Fruit fly (Drosophila melanogaster) whole organism, embryonic: ENCODE data around the gene Arpc2.

Experiments used
- CG11695 ChIP-seq: fragments of 200-800 bp; sonication (Bioruptor generic); IDR thresholded peaks from 3 replicates; pipeline ENCODE4 v1.3.6; 2022; ENCODE audit warnings: missing biosample characterization, missing genetic modification characterization
- CG12299 ChIP-seq: fragments of 200-800 bp; sonication (Bioruptor generic); optimal IDR thresholded peaks from 2 replicates; lab custom pipeline; 2018; ENCODE audit warnings: missing biosample characterization, mild to moderate bottlenecking, missing genetic modification characterization
- CG13296 ChIP-seq: fragments of 200-800 bp; sonication (Bioruptor generic); optimal IDR thresholded peaks from 3 replicates; lab custom pipeline; 2018; ENCODE audit warnings: missing biosample characterization, mild to moderate bottlenecking, missing genetic modification characterization
- CG15269 ChIP-seq: fragments of 200-800 bp; sonication (Bioruptor generic); optimal IDR thresholded peaks from 2 replicates; lab custom pipeline; 2018; ENCODE audit warnings: missing biosample characterization, mild to moderate bottlenecking, missing genetic modification characterization, moderate library complexity
- CG1602 ChIP-seq: fragments of 200-800 bp; sonication (Bioruptor generic); optimal IDR thresholded peaks from 3 replicates; lab custom pipeline; 2016; ENCODE audit warnings: missing biosample characterization, missing genetic modification characterization
- CG17359 ChIP-seq: fragments of 200-800 bp; sonication (Bioruptor generic); optimal IDR thresholded peaks from 3 replicates; lab custom pipeline; 2018; ENCODE audit warnings: missing biosample characterization, mild to moderate bottlenecking, missing genetic modification characterization, moderate library complexity
- CG17361 ChIP-seq: fragments of 200-800 bp; sonication (Bioruptor generic); IDR thresholded peaks from 3 replicates; pipeline ENCODE4 v1.3.6; 2022; ENCODE audit warnings: missing biosample characterization, missing genetic modification characterization
- CG17829 ChIP-seq: fragments of 200-800 bp; optimal IDR thresholded peaks from 2 replicates; lab custom pipeline; 2019; ENCODE audit warnings: missing biosample characterization, mild to moderate bottlenecking, missing genetic modification characterization, moderate library complexity
- CG18619 ChIP-seq: fragments of 200-800 bp; sonication (Bioruptor generic); optimal IDR thresholded peaks from 3 replicates; lab custom pipeline; 2017; ENCODE audit warnings: missing biosample characterization, mild to moderate bottlenecking, missing genetic modification characterization
- CG2116 ChIP-seq: fragments of 200-800 bp; sonication (Bioruptor generic); optimal IDR thresholded peaks from 3 replicates; lab custom pipeline; 2018; ENCODE audit warnings: missing biosample characterization, mild to moderate bottlenecking, missing genetic modification characterization
- CG2678 ChIP-seq: fragments of 200-800 bp; sonication (Bioruptor generic); optimal IDR thresholded peaks from 3 replicates; lab custom pipeline; 2019; ENCODE audit warnings: missing biosample characterization, mild to moderate bottlenecking, missing genetic modification characterization, moderate library complexity
- CG31441 ChIP-seq: fragments of 200-800 bp; sonication (Bioruptor generic); IDR thresholded peaks from 2 replicates; pipeline ENCODE4 v1.3.6; 2022; ENCODE audit warnings: missing biosample characterization, missing genetic modification characterization
- CG32532 ChIP-seq: fragments of 200-800 bp; sonication (Bioruptor generic); IDR thresholded peaks from 2 replicates; pipeline ENCODE4 v1.3.6; 2022; ENCODE audit warnings: missing biosample characterization, missing genetic modification characterization
- CG33557 ChIP-seq: fragments of 200-800 bp; sonication (Bioruptor generic); optimal IDR thresholded peaks from 2 replicates; lab custom pipeline; 2019; ENCODE audit warnings: missing biosample characterization, mild to moderate bottlenecking, missing genetic modification characterization, moderate library complexity
- CG4328 ChIP-seq: fragments of 200-800 bp; sonication (Bioruptor generic); optimal IDR thresholded peaks from 3 replicates; lab custom pipeline; 2017; ENCODE audit warnings: missing biosample characterization, missing genetic modification reagents, missing genetic modification characterization
- CG4820 ChIP-seq: fragments of 200-800 bp; sonication (Bioruptor generic); optimal IDR thresholded peaks from 3 replicates; lab custom pipeline; 2016; ENCODE audit warnings: missing biosample characterization, missing genetic modification characterization
- CG5245 ChIP-seq: fragments of 200-800 bp; sonication (Bioruptor generic); optimal IDR thresholded peaks from 3 replicates; lab custom pipeline; 2016; ENCODE audit warnings: missing biosample characterization, missing genetic modification characterization
- CG6254 ChIP-seq: fragments of 200-800 bp; sonication (Bioruptor generic); optimal IDR thresholded peaks from 3 replicates; lab custom pipeline; 2017; ENCODE audit warnings: mild to moderate bottlenecking, missing biosample characterization, missing genetic modification reagents, missing genetic modification characterization
- CG8388 ChIP-seq: fragments of 200-800 bp; sonication (Bioruptor generic); optimal IDR thresholded peaks from 2 replicates; lab custom pipeline; 2019; ENCODE audit warnings: missing biosample characterization, mild to moderate bottlenecking, missing genetic modification characterization, moderate library complexity
- CG8478 ChIP-seq: fragments of >200 bp; optimal IDR thresholded peaks from 2 replicates; lab custom pipeline; 2018
- CG8924 ChIP-seq: fragments of 200-800 bp; optimal IDR thresholded peaks from 3 replicates; lab custom pipeline; 2019; ENCODE audit warnings: missing biosample characterization, mild to moderate bottlenecking, missing genetic modification characterization, moderate library complexity
- CG9727 ChIP-seq: fragments of 200-800 bp; sonication (Bioruptor generic); optimal IDR thresholded peaks from 3 replicates; lab custom pipeline; 2017; ENCODE audit warnings: missing biosample characterization, mild to moderate bottlenecking, missing genetic modification characterization
- CG9932 ChIP-seq: fragments of 200-800 bp; sonication (Bioruptor generic); IDR thresholded peaks from 2 replicates; pipeline ENCODE4 v1.3.6; 2022; ENCODE audit warnings: missing biosample characterization, missing genetic modification characterization
- Chrac-16 ChIP-seq: fragments of 200-800 bp; sonication (Bioruptor generic); optimal IDR thresholded peaks from 3 replicates; lab custom pipeline; 2016; ENCODE audit warnings: missing biosample characterization, missing genetic modification characterization
- D19A ChIP-seq: fragments of 200-800 bp; optimal IDR thresholded peaks from 3 replicates; lab custom pipeline; 2019; ENCODE audit warnings: missing biosample characterization, mild to moderate bottlenecking, missing genetic modification characterization, moderate library complexity
- D19B ChIP-seq: fragments of 200-800 bp; sonication (Bioruptor generic); optimal IDR thresholded peaks from 2 replicates; lab custom pipeline; 2017; ENCODE audit warnings: missing biosample characterization, mild to moderate bottlenecking, missing genetic modification characterization
- Doc2 ChIP-seq: fragments of 200-800 bp; sonication (Bioruptor generic); IDR thresholded peaks from 2 replicates; pipeline ENCODE4 v1.3.6; 2022; ENCODE audit warnings: missing biosample characterization, missing genetic modification characterization
- Gsc ChIP-seq: fragments of 200-800 bp; sonication (Bioruptor generic); IDR thresholded peaks from 2 replicates; pipeline ENCODE4 v1.3.6; 2022; ENCODE audit warnings: missing biosample characterization, missing genetic modification characterization
- Hr39 ChIP-seq: fragments of >200 bp; optimal IDR thresholded peaks from 2 replicates; lab custom pipeline; 2017
- MBD-R2 ChIP-seq: fragments of 200-800 bp; sonication (Bioruptor generic); IDR thresholded peaks from 2 replicates; pipeline ENCODE4 v1.3.6; 2022; ENCODE audit warnings: missing biosample characterization, missing genetic modification characterization
- MESR4 ChIP-seq: fragments of 200-800 bp; sonication (Bioruptor generic); optimal IDR thresholded peaks from 2 replicates; lab custom pipeline; 2018; ENCODE audit warnings: missing biosample characterization, mild to moderate bottlenecking, missing genetic modification characterization, moderate library complexity
- Med ChIP-seq: fragments of 200-800 bp; sonication (Bioruptor generic); peaks from one replicate; lab custom pipeline; 2016; ENCODE audit warnings: missing biosample characterization, missing genetic modification characterization, mild to moderate bottlenecking, inconsistent platforms, moderate library complexity
- Sox102F ChIP-seq: fragments of 200-800 bp; sonication (Bioruptor generic); optimal IDR thresholded peaks from 2 replicates; lab custom pipeline; 2018; ENCODE audit warnings: missing biosample characterization, mild to moderate bottlenecking, missing genetic modification characterization, moderate library complexity
- Sry-β ChIP-seq: fragments of 200-800 bp; sonication (Bioruptor generic); optimal IDR thresholded peaks from 2 replicates; lab custom pipeline; 2018; ENCODE audit warnings: missing biosample characterization, mild to moderate bottlenecking, missing genetic modification characterization, moderate library complexity
- chn ChIP-seq: fragments of 200-800 bp; sonication (Bioruptor generic); optimal IDR thresholded peaks from 2 replicates; lab custom pipeline; 2016; ENCODE audit warnings: missing biosample characterization, missing genetic modification characterization
- dysf ChIP-seq: fragments of 200-800 bp; sonication (Bioruptor generic); IDR thresholded peaks from 3 replicates; pipeline ENCODE4 v1.3.6; 2022; ENCODE audit warnings: missing biosample characterization, missing genetic modification characterization
- eve ChIP-seq, 2 experiments: fragments of >200 bp; optimal IDR thresholded peaks; 2 replicates each; lab custom pipeline; 2017; ENCODE audit warnings: missing biosample characterization in 2 of 2, missing genetic modification characterization in 2 of 2
- exex ChIP-seq: fragments of 200-800 bp; sonication (Bioruptor generic); optimal IDR thresholded peaks from 4 replicates; lab custom pipeline; 2018; ENCODE audit warnings: missing biosample characterization, mild to moderate bottlenecking, missing genetic modification characterization, moderate library complexity
- gro ChIP-seq: fragments of 200-800 bp; sonication (Bioruptor generic); optimal IDR thresholded peaks from 2 replicates; lab custom pipeline; 2016; ENCODE audit warnings: missing biosample characterization, missing genetic modification characterization
- hkb ChIP-seq, 2 experiments: fragments of 200-800 bp in 1 of 2; fragments of >200 bp in 1 of 2; sonication (Bioruptor generic) in 1 of 2; IDR thresholded peaks in 1 of 2; optimal IDR thresholded peaks in 1 of 2; 2 replicates each; pipeline versions ENCODE4 v1.3.6 to Lab custom; 2017 to 2022; ENCODE audit warnings: missing biosample characterization in 1 of 2, missing genetic modification characterization in 1 of 2
- inv ChIP-seq: fragments of 200-800 bp; sonication (Bioruptor generic); IDR thresholded peaks from 2 replicates; pipeline ENCODE4 v1.3.6; 2022; ENCODE audit warnings: missing biosample characterization, missing genetic modification characterization; ENCODE audit not compliant: partially characterized antibody
- nom ChIP-seq: fragments of 200-800 bp; sonication (Bioruptor generic); optimal IDR thresholded peaks from 2 replicates; lab custom pipeline; 2017; ENCODE audit warnings: missing biosample characterization, missing genetic modification characterization, mild to moderate bottlenecking, moderate library complexity, missing genetic modification reagents
- phol ChIP-seq: fragments of 200-800 bp; sonication (Bioruptor generic); optimal IDR thresholded peaks from 3 replicates; lab custom pipeline; 2018; ENCODE audit warnings: missing biosample characterization, mild to moderate bottlenecking, missing genetic modification characterization, moderate library complexity
- prd ChIP-seq, 3 experiments: fragments of >200 bp in 2 of 3; fragments of 200-800 bp in 1 of 3; sonication (Bioruptor generic) in 1 of 3; optimal IDR thresholded peaks in 2 of 3; IDR thresholded peaks in 1 of 3; 2 replicates in 2 of 3; 3 replicates in 1 of 3; pipeline versions ENCODE4 v1.3.6 to Lab custom; 2017 to 2022; ENCODE audit warnings: missing biosample characterization in 1 of 3, missing genetic modification characterization in 1 of 3
- ro ChIP-seq: fragments of 200-800 bp; sonication (Bioruptor generic); IDR thresholded peaks from 2 replicates; pipeline ENCODE4 v1.3.6; 2022; ENCODE audit warnings: missing biosample characterization, missing genetic modification characterization
- sisA ChIP-seq: fragments of 200-800 bp; sonication (Bioruptor generic); IDR thresholded peaks from 2 replicates; pipeline ENCODE4 v1.3.6; 2022; ENCODE audit warnings: missing biosample characterization, missing genetic modification characterization
- slou ChIP-seq: fragments of 200-800 bp; sonication (Bioruptor generic); optimal IDR thresholded peaks from 3 replicates; lab custom pipeline; 2016; ENCODE audit warnings: missing biosample characterization, missing genetic modification characterization
- sob ChIP-seq: fragments of 200-800 bp; sonication (Bioruptor generic); IDR thresholded peaks from 2 replicates; pipeline ENCODE4 v1.3.6; 2022; ENCODE audit warnings: missing biosample characterization, missing genetic modification characterization
- tll ChIP-seq, 2 experiments: fragments of 200-800 bp in 1 of 2; fragments of >200 bp in 1 of 2; sonication (Bioruptor generic) in 1 of 2; optimal IDR thresholded peaks; 2 replicates each; lab custom pipeline; 2017 to 2019; ENCODE audit warnings: missing biosample characterization in 2 of 2, missing genetic modification characterization in 2 of 2, mild to moderate bottlenecking in 1 of 2, moderate library complexity in 1 of 2
- vfl ChIP-seq: fragments of 200-800 bp; sonication (Bioruptor generic); optimal IDR thresholded peaks from 2 replicates; lab custom pipeline; 2016; ENCODE audit warnings: missing biosample characterization, missing genetic modification characterization

Arpc2 gene

dm6 chr2L:20414750-20415211, 2.1 kb upstream of the Arpc2 start, which contains the start of gene CG10947 (continued):
- TF ChIP-seq ro (GFP tag; lab: Robert Waterston, UW) (no peak), Chrac-16 (GFP tag; lab: Kevin White, UChicago) (peak; percentile 66), CG8388 (GFP tag; lab: Kevin White, UChicago) (peak; percentile 45), MBD-R2 (GFP tag; lab: Robert Waterston, UW) (peak; percentile 62), CG9727 (GFP tag; lab: Kevin White, UChicago) (peak; percentile 61), dysf (GFP tag; lab: Robert Waterston, UW) (peak; percentile 55; the same call in 2 of the 3 replicates), vfl (peak; percentile 14), slou (GFP tag; lab: Kevin White, UChicago) (no peak), CG6254 (GFP tag; lab: Kevin White, UChicago) (peak; percentile 58), CG17829 (tag; lab: Kevin White, UChicago) (peak; percentile 1), CG31441 (peak; percentile 37; the same call in 1 of the 2 replicates), CG18619 (GFP tag; lab: Kevin White, UChicago) (peak; percentile 61), CG13296 (GFP tag; lab: Kevin White, UChicago) (peak; percentile 64), CG2116 (GFP tag; lab: Kevin White, UChicago) (peak; percentile 39), CG2678 (peak; percentile 29), CG4820 (peak; percentile 56), Sox102F (GFP tag; lab: Kevin White, UChicago) (peak; percentile 66), CG1602 (GFP tag; lab: Kevin White, UChicago) (peak; percentile 62), CG17359 (tag; lab: Kevin White, UChicago) (peak; percentile 53), gro (GFP tag; lab: Kevin White, UChicago) (peak; percentile 75), D19B (GFP tag; lab: Kevin White, UChicago) (peak; percentile 44), chn (peak; percentile 70), D19A (tag; lab: Kevin White, UChicago) (peak; percentile 10), tll (GFP tag; optimal IDR thresholded peaks at IDR 0.05; lab: Kevin White, UChicago) (no peak), Gsc (GFP tag; lab: Robert Waterston, UW) (no peak), MESR4 (GFP tag; lab: Kevin White, UChicago) (peak; percentile 4), exex (tag; lab: Kevin White, UChicago) (no peak), CG9932 (GFP tag; lab: Robert Waterston, UW) (peak; percentile 75), sob (GFP tag; lab: Robert Waterston, UW) (peak; percentile 84), sisA (GFP tag; lab: Robert Waterston, UW) (no peak; the same call in 1 of the 2 replicates), Sry-β (no peak), Hr39 (no peak), CG8478 (lab: Kevin White, UChicago) (no peak), Doc2 (GFP tag; lab: Robert Waterston, UW) (no peak), CG8924 (tag; lab: Kevin White, UChicago) (peak; percentile 1), hkb (optimal IDR thresholded peaks at IDR 0.05; lab: Kevin White, UChicago) (no peak), hkb (GFP tag; IDR thresholded peaks at IDR 0.05; lab: Robert Waterston, UW) (peak; percentile 60; the same call in 1 of the 2 replicates), CG17361 (GFP tag; lab: Robert Waterston, UW) (0 out of 3 replicates have a peak, but pooled peaks have one; percentile 26), CG15269 (tag; lab: Kevin White, UChicago) (peak; percentile 60), Med (GFP tag; lab: Kevin White, UChicago) (peak; percentile 97), CG5245 (GFP tag; lab: Kevin White, UChicago) (peak; percentile 74), CG33557 (GFP tag; lab: Kevin White, UChicago) (peak; percentile 33), phol (peak; percentile 41), nom (no peak), CG11695 (peak; percentile 46; the same call in 1 of the 3 replicates), CG12299 (tag; lab: Kevin White, UChicago) (no peak), inv (GFP tag; lab: Robert Waterston, UW) (peak; percentile 51), prd (optimal IDR thresholded peaks at IDR 0.05; lab: Kevin White, UChicago) (no peak), prd (GFP tag; IDR thresholded peaks at IDR 0.05; lab: Robert Waterston, UW) (no peak; the same call in 2 of the 3 replicates), CG4328 (peak; percentile 14), CG32532 (GFP tag; lab: Robert Waterston, UW) (peak; percentile 73), eve (GFP tag; optimal IDR thresholded peaks at IDR 0.05; lab: Kevin White, UChicago) (no peak)
